Worm (Caenorhabditis elegans) whole organism, early embryonic: ENCODE measurements around the gene srg-64.

Source experiments
- aly-1 ChIP-seq: sonication (generic microtip); optimal IDR thresholded peaks from 2 replicates; lab custom pipeline; 2016; ENCODE audit warnings: missing genetic modification characterization, missing compliant biosample characterization
- ets-7 ChIP-seq: sonication (generic microtip); optimal IDR thresholded peaks from 2 replicates; lab custom pipeline; 2016; ENCODE audit warnings: missing genotype, missing genetic modification characterization, missing compliant biosample characterization
- flt-1 ChIP-seq: fragments of 200-800 bp; sonication (Bioruptor generic); IDR thresholded peaks from 2 replicates; pipeline ENCODE4 v1.3.6; 2022; ENCODE audit warnings: missing genetic modification characterization, missing compliant biosample characterization
- scrt-1 ChIP-seq: fragments of 200-800 bp; sonication (Bioruptor generic); IDR thresholded peaks from 2 replicates; pipeline ENCODE4 v1.3.6; 2022; ENCODE audit warnings: missing genetic modification characterization, missing compliant biosample characterization

DNA sequence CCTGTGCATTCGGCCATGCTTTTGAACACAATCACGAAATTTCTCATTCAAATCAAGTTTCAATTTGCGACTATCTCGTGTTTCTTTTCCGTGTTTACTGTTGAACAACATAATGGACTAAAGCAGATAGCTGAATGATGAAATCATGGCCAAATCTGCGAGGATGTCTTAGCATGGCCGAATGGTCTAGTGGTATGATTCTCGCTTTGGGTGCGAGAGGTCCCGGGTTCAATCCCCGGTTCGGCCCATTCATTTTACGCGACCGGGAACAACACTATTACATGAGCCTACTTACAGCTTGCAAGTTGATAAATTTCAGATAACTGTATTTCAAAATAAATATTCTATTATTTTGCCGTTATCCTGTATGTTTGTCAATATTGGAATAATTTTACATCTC, 10.8 kb upstream of the srg-64 start:
- no peak for TF ChIP-seq ets-7 (tag; lab: Kevin White, UChicago)
- no peak for TF ChIP-seq flt-1
- TF ChIP-seq aly-1 (tag; lab: Kevin White, UChicago): no peak
- TF ChIP-seq scrt-1 (GFP tag; lab: Robert Waterston, UW): no peak
